Worm (Caenorhabditis elegans) whole organism, L3 larva: Measurements from ENCODE around the gene zip-2.

Experiments
- ZK546.5 ChIP-seq: sonication (generic microtip); optimal IDR thresholded peaks from 2 replicates; lab custom pipeline; 2017; ENCODE audit warnings: missing biosample characterization, missing genetic modification characterization
- aly-2 ChIP-seq: fragments of 150-350 bp; optimal IDR thresholded peaks from 2 replicates; lab custom pipeline; 2014; ENCODE audit warnings: missing biosample characterization, missing genetic modification characterization
- ama-1 ChIP-seq: fragments of 150-350 bp; optimal IDR thresholded peaks from 2 replicates; lab custom pipeline; 2018
- ceh-28 ChIP-seq: fragments of 150-350 bp; optimal IDR thresholded peaks from 2 replicates; lab custom pipeline; 2014; ENCODE audit warnings: missing biosample characterization, missing genetic modification reagents, missing genetic modification characterization
- ceh-82 ChIP-seq: fragments of 150-350 bp; optimal IDR thresholded peaks from 2 replicates; lab custom pipeline; 2014; ENCODE audit warnings: missing biosample characterization, missing genetic modification characterization
- ceh-9 ChIP-seq: sonication (generic microtip); optimal IDR thresholded peaks from 2 replicates; lab custom pipeline; 2018; ENCODE audit warnings: missing biosample characterization, missing genetic modification characterization
- egl-5 ChIP-seq: fragments of 150-350 bp; optimal IDR thresholded peaks from 2 replicates; lab custom pipeline; 2017; ENCODE audit warnings: missing biosample characterization, missing genetic modification reagents, missing genetic modification characterization, inconsistent platforms
- elt-2 ChIP-seq: sonication (generic microtip); optimal IDR thresholded peaks from 2 replicates; lab custom pipeline; 2016; ENCODE audit warnings: missing genetic modification reagents, mild to moderate bottlenecking, missing genetic modification characterization, missing compliant biosample characterization
- elt-3 ChIP-seq, 3 experiments: fragments of 150-350 bp in 1 of 3; sonication (generic microtip) in 2 of 3; optimal IDR thresholded peaks; 2 replicates in 2 of 3; 4 replicates in 1 of 3; lab custom pipeline; 2014 to 2017; ENCODE audit warnings: missing biosample characterization in 3 of 3, missing genetic modification characterization in 3 of 3
- fkh-2 ChIP-seq: fragments of 150-350 bp; optimal IDR thresholded peaks from 2 replicates; lab custom pipeline; 2014; ENCODE audit warnings: missing biosample characterization, missing genetic modification reagents, missing genetic modification characterization
- fos-1 ChIP-seq: fragments of 150-350 bp; optimal IDR thresholded peaks from 2 replicates; lab custom pipeline; 2014; ENCODE audit warnings: missing biosample characterization, missing genetic modification characterization
- hmg-11 ChIP-seq: sonication (generic microtip); optimal IDR thresholded peaks from 2 replicates; lab custom pipeline; 2016; ENCODE audit warnings: missing genetic modification characterization, missing compliant biosample characterization
- jun-1 ChIP-seq: fragments of 150-350 bp; optimal IDR thresholded peaks from 2 replicates; lab custom pipeline; 2014; ENCODE audit warnings: missing biosample characterization, missing genetic modification reagents, missing genetic modification characterization
- lin-15B ChIP-seq: fragments of 150-350 bp; optimal IDR thresholded peaks from 2 replicates; lab custom pipeline; 2014; ENCODE audit warnings: missing biosample characterization, missing genetic modification characterization
- lin-39 ChIP-seq: fragments of 150-350 bp; optimal IDR thresholded peaks from 2 replicates; lab custom pipeline; 2018; ENCODE audit warnings: missing biosample characterization, missing genetic modification reagents, missing genetic modification characterization
- lsy-12 ChIP-seq: sonication (generic microtip); optimal IDR thresholded peaks from 2 replicates; lab custom pipeline; 2016; ENCODE audit warnings: mild to moderate bottlenecking, missing genetic modification characterization, missing compliant biosample characterization
- mml-1 ChIP-seq: fragments of 150-350 bp; sonication (generic microtip); optimal IDR thresholded peaks from 3 replicates; lab custom pipeline; 2014; ENCODE audit warnings: missing biosample characterization, missing genetic modification characterization
- nhr-11 ChIP-seq: fragments of 150-350 bp; optimal IDR thresholded peaks from 2 replicates; lab custom pipeline; 2014; ENCODE audit warnings: missing biosample characterization, missing genetic modification characterization
- nhr-12 ChIP-seq: fragments of 150-350 bp; optimal IDR thresholded peaks from 2 replicates; lab custom pipeline; 2014; ENCODE audit warnings: missing biosample characterization, missing genetic modification characterization
- nhr-23 ChIP-seq: fragments of 150-350 bp; optimal IDR thresholded peaks from 2 replicates; lab custom pipeline; 2014; ENCODE audit warnings: missing biosample characterization, missing genetic modification reagents, missing genetic modification characterization
- nhr-25 ChIP-seq: sonication (generic microtip); optimal IDR thresholded peaks from 2 replicates; lab custom pipeline; 2017; ENCODE audit warnings: missing biosample characterization, missing genetic modification characterization
- nhr-28 ChIP-seq: fragments of 150-350 bp; optimal IDR thresholded peaks from 2 replicates; lab custom pipeline; 2014; ENCODE audit warnings: missing biosample characterization, missing genetic modification characterization
- nhr-43 ChIP-seq: sonication (generic microtip); optimal IDR thresholded peaks from 2 replicates; lab custom pipeline; 2016; ENCODE audit warnings: mild to moderate bottlenecking, missing genetic modification characterization, missing compliant biosample characterization; ENCODE audit not compliant: poor library complexity, severe bottlenecking
- nhr-67 ChIP-seq: fragments of 150-350 bp; optimal IDR thresholded peaks from 2 replicates; lab custom pipeline; 2014; ENCODE audit warnings: missing biosample characterization, missing genetic modification characterization
- pha-4 ChIP-seq: fragments of 150-350 bp; optimal IDR thresholded peaks from 2 replicates; lab custom pipeline; 2014; ENCODE audit warnings: missing biosample characterization, missing genetic modification reagents, missing genetic modification characterization
- pqm-1 ChIP-seq: fragments of 150-350 bp; optimal IDR thresholded peaks from 2 replicates; lab custom pipeline; 2017; ENCODE audit warnings: missing biosample characterization, missing genetic modification characterization, inconsistent platforms
- sea-2 ChIP-seq: fragments of 150-350 bp; sonication (generic microtip); optimal IDR thresholded peaks from 4 replicates; lab custom pipeline; 2014; ENCODE audit warnings: missing biosample characterization, missing genetic modification reagents, missing genetic modification characterization
- snpc-4 ChIP-seq: fragments of 150-350 bp; optimal IDR thresholded peaks from 2 replicates; lab custom pipeline; 2014; ENCODE audit warnings: missing biosample characterization, missing genetic modification characterization
- unc-62 ChIP-seq: fragments of 150-350 bp; sonication (generic microtip); optimal IDR thresholded peaks from 4 replicates; lab custom pipeline; 2014; ENCODE audit warnings: missing biosample characterization, missing genetic modification reagents, missing genetic modification characterization
- ztf-11 ChIP-seq: fragments of 150-350 bp; optimal IDR thresholded peaks from 2 replicates; lab custom pipeline; 2014; ENCODE audit warnings: missing biosample characterization, missing genetic modification characterization
- ztf-4 ChIP-seq: fragments of 150-350 bp; optimal IDR thresholded peaks from 2 replicates; lab custom pipeline; 2014; ENCODE audit warnings: missing biosample characterization, missing genetic modification characterization

zip-2 gene

DNA sequence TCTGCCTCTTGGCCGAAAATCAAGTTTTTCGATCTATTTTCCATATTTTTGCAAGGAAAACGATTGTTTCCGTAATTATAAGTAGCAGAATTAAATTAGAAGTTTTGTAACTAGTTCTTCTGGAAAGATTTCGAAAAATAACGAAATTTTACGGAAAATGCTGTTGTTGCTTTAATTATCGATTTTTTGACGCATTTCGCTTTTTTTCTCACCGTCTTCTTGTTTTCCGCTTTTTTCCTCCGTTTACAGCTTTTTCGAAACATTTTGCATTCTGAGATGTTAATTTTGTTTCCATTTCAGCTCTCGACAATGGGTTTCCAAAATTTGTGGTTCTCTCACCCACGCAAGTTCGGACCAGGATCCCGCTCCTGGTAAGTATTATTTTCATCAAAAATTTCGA lies 38.8 kb upstream of the zip-2 start, which contains the start of gene rps-29:
Gene rps-29, plus strand, starts transcription at position 301 of the 400 bp plus-strand sequence.
- TF ChIP-seq mml-1, result no peak
- peak; percentile 17 for TF ChIP-seq ceh-28 (tag; lab: Kevin White, UChicago)
- TF ChIP-seq ztf-4 (tag; lab: Kevin White, UChicago), result no peak
- TF ChIP-seq, all 47 proteins: peak for 1

DNA sequence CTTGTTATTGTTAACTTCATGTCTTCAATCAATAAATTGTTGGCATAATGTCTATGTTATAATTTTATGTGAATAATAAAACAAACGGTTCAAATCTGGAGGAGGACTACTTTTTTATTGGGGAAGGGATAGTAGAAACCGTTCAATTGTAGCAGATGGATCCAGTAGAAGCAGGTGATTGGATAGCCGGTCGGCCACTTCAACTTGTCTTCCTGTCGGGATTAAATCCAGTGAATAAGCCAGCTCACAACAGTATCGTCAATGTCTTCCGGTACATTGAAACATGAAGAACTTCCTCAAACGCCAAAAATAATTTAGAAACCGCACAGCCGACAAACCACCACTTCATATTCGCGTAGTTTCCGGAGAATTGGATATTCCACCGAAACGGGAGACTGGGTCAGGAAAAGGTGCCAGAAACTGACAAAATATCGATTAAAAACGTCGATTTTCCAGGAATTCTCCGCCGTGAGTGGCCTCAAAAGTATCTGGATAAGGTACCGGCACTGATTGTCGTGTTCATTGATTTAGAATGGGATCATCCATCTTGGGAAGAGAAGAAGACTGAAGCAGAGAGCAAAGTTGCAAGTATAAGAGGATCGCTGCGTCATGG lies 37.7 kb upstream of the zip-2 start, which contains the start of gene trpp-11:
Gene trpp-11, plus strand, starts transcription at position 153 of the 613 bp plus-strand sequence.
- TF ChIP-seq snpc-4 (no peak), nhr-12 (tag; lab: Kevin White, UChicago) (no peak)
- TF ChIP-seq, all 47 proteins: peak for 0

DNA sequence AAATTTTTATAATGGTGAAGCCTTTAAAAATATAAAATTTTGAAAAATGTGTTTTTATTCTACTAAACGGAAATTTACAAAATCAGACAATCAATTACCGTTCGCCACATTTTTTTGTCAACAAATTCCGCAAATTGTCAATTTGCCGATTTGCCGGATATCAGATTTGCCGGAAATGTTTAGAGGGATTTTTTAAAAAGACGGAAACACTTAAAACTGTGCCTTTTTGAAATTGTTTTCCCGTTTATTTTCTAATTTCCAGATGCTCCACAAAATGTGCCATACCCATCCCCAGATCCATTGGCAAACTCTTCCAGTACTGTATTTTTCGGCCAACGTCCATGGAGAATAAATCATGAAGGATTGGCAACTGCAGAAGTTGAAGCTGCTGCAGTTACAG lies 35.3 kb upstream of the zip-2 start:
- TF ChIP-seq ztf-11 (tag; lab: Kevin White, UChicago), result no peak
- TF ChIP-seq nhr-11 (tag; lab: Kevin White, UChicago), result no peak
- no peak for TF ChIP-seq nhr-28 (tag; lab: Kevin White, UChicago)
- TF ChIP-seq lin-39 (tag; lab: Kevin White, UChicago), result no peak
- no peak for TF ChIP-seq nhr-67 (tag; lab: Kevin White, UChicago)
- no peak for TF ChIP-seq ceh-82 (tag; lab: Kevin White, UChicago)
- TF ChIP-seq pqm-1, result no peak

DNA sequence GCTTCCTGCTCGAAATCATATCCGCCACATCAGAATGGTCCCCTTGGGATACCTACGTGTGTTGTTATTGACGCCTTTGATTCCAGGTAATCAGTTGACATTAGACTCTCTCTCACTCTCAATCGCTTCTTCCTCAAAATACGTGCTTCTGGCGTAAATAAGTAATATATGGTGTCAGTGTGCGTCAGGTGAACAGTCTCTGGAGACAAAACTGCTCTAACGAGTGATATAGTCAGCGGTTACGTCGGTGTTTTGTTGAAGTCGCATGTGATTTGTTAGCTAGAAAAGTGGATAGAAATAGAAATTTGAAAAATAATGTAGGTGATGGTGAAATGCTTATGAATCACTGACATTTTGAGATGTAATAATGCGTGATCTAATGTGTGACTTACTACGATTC lies 30.7 kb upstream of the zip-2 start:
- TF ChIP-seq ZK546.5 (tag; lab: Kevin White, UChicago) (no peak), lin-15B (no peak), nhr-43 (tag; lab: Kevin White, UChicago) (no peak), fkh-2 (no peak), ztf-11 (tag; lab: Kevin White, UChicago) (no peak)

DNA sequence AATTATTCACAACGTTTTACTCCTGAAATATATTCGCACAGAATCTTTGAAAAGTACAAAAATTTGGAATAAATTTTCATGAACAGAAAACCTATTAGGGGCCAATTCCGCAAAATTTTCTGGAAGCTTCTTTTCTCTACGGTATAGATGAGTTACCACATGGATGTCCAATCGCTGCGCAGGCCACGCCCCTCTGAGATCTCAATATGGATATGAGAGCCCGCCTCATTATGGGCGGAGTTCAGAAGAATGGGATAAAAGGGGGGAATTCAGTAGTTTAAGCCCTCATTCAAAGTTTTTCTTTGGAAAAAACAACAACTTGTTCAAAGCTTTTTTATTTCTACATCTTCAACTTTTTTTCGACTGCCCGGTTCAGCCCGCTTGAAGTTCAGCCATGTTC lies 21.2 kb upstream of the zip-2 start, which contains the start of gene daf-7:
Gene daf-7, plus strand, starts transcription at position 301 of the 400 bp plus-strand sequence.
- TF ChIP-seq unc-62 (GFP tag; lab: Kevin White, UChicago) (no peak), sea-2 (GFP tag; lab: Kevin White, UChicago) (no peak), nhr-12 (tag; lab: Kevin White, UChicago) (no peak), hmg-11 (no peak), lsy-12 (tag; lab: Kevin White, UChicago) (no peak), ZK546.5 (tag; lab: Kevin White, UChicago) (no peak), snpc-4 (no peak), pha-4 (tag; lab: Kevin White, UChicago) (no peak), elt-3 (tag; optimal IDR thresholded peaks at IDR 0.05; lab: Kevin White, UChicago) (no peak), nhr-28 (tag; lab: Kevin White, UChicago) (no peak), ceh-82 (tag; lab: Kevin White, UChicago) (no peak), ztf-11 (tag; lab: Kevin White, UChicago) (no peak), aly-2 (no peak), jun-1 (tag; lab: Kevin White, UChicago) (no peak), nhr-43 (tag; lab: Kevin White, UChicago) (no peak), nhr-23 (tag; lab: Kevin White, UChicago) (no peak), egl-5 (no peak), ama-1 (no peak), nhr-67 (tag; lab: Kevin White, UChicago) (no peak), elt-2 (tag; lab: Kevin White, UChicago) (no peak)
- TF ChIP-seq, all 47 proteins: peak for 0

DNA sequence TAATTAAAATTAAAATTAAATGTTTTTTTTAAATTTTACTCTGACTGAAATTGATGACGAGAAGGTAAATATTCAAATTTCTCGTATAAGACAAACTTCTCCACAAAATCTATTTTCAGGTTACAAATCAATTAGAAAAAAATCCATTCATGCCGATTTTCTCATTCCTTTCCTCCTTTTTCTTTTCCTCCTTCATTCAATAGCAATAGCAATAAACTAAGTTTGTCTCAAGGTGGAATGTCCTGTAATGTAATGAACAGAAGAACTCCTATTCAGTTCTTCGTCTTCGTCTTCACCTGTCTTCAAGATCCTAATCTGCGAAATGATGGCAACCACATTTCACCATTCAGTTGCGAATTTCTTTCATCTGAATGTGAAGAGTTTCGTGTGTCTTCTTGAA lies 16.9 kb upstream of the zip-2 start, which contains the start of gene dac-1:
Gene dac-1, plus strand, starts transcription at position 301 of the 400 bp plus-strand sequence.
- TF ChIP-seq ama-1, result no peak
- peak; percentile 28 for TF ChIP-seq nhr-25 (tag; lab: Kevin White, UChicago)
- no peak for TF ChIP-seq fos-1 (tag; lab: Kevin White, UChicago)
- TF ChIP-seq ceh-9 (tag; lab: Kevin White, UChicago), result no peak
- no peak for TF ChIP-seq pqm-1
- TF ChIP-seq ZK546.5 (tag; lab: Kevin White, UChicago), result no peak
- TF ChIP-seq ceh-28 (tag; lab: Kevin White, UChicago), result no peak
